Worm (Caenorhabditis elegans): ENCODE measurements around the gene T10D4.6.
"Not testable (repeated sequence)": the region's sequence is repeated elsewhere in the genome, so short reads cannot be mapped to it uniquely, and the experiment has no call there.

The T10D4.6 gene

ce11 chrII:3129007-3129406, 9.9 kb downstream of the T10D4.6 start, which contains the start of gene chil-24 (continued):
- peak; percentile 77 for TF ChIP-seq nhr-85 (tag)
- no peak for TF ChIP-seq unc-30 (tag; optimal IDR thresholded peaks at IDR 0.05)
- TF ChIP-seq grh-1 (GFP tag; IDR thresholded peaks at IDR 0.05): no peak
- peak; percentile 16 for TF ChIP-seq snpc-4 (tag; optimal IDR thresholded peaks at IDR 0.05)
- TF ChIP-seq elt-3 (tag; optimal IDR thresholded peaks at IDR 0.05): no peak
- TF ChIP-seq sox-4 (tag; optimal IDR thresholded peaks at IDR 0.05): no peak
- TF ChIP-seq nhr-19 (GFP tag; conservative IDR thresholded peaks at IDR 0.05): no peak
- TF ChIP-seq pag-3 (tag; optimal IDR thresholded peaks at IDR 0.05; ENCODE audit: borderline replicate concordance, insufficient read depth): no peak
- TF ChIP-seq lin-15B (tag; optimal IDR thresholded peaks at IDR 0.05): no peak
- TF ChIP-seq nhr-20 (tag; optimal IDR thresholded peaks at IDR 0.05): peak; percentile 53
- no peak for TF ChIP-seq isw-1 (GFP tag; IDR thresholded peaks at IDR 0.05)
- TF ChIP-seq lin-39 (tag; optimal IDR thresholded peaks at IDR 0.05): no peak
- TF ChIP-seq mdl-1 (tag; optimal IDR thresholded peaks at IDR 0.05): peak in 1 of 2 experiments; percentile 16
- TF ChIP-seq unc-130 (tag; optimal IDR thresholded peaks at IDR 0.05): no peak
- TF ChIP-seq hlh-17 (GFP tag; optimal IDR thresholded peaks at IDR 0.05; ENCODE audit: borderline replicate concordance): no peak
- TF ChIP-seq aly-2 (tag; optimal IDR thresholded peaks at IDR 0.05): no peak
- no peak for TF ChIP-seq ceh-88 (GFP tag; IDR thresholded peaks at IDR 0.05)
- peak; percentile 13 for TF ChIP-seq F16B12.6 (tag; optimal IDR thresholded peaks at IDR 0.05)

ce11 chrII:3135293-3135692, 16.2 kb downstream of the T10D4.6 start:
- TF ChIP-seq unc-98 (GFP tag; IDR thresholded peaks at IDR 0.05) (no peak), fkh-8 (tag; optimal IDR thresholded peaks at IDR 0.05) (no peak), C16A3.4 (tag; optimal IDR thresholded peaks at IDR 0.05) (no peak), mdl-1 (tag; optimal IDR thresholded peaks at IDR 0.05) (no peak), unc-86 (tag; optimal IDR thresholded peaks at IDR 0.05) (no peak), dpl-1 (GFP tag; optimal IDR thresholded peaks at IDR 0.05) (no peak), irx-1 (tag; optimal IDR thresholded peaks at IDR 0.05) (no peak), nhr-90 (tag; optimal IDR thresholded peaks at IDR 0.05; ENCODE audit: poor library complexity) (no peak), tbx-2 (tag; optimal IDR thresholded peaks at IDR 0.05) (no peak), lin-15B (tag; optimal IDR thresholded peaks at IDR 0.05) (no peak), lin-14 (GFP tag; optimal IDR thresholded peaks at IDR 0.05) (no peak), lir-3 (tag; optimal IDR thresholded peaks at IDR 0.05; ENCODE audit: poor library complexity) (no peak), grh-1 (GFP tag; IDR thresholded peaks at IDR 0.05) (no peak), ces-1 (GFP tag; optimal IDR thresholded peaks at IDR 0.05) (no peak), tlp-1 (tag; optimal IDR thresholded peaks at IDR 0.05) (no peak), efl-3 (GFP tag; optimal IDR thresholded peaks at IDR 0.05) (no peak), nhr-28 (tag; optimal IDR thresholded peaks at IDR 0.05) (no peak), unc-30 (tag; optimal IDR thresholded peaks at IDR 0.05) (no peak)

ce11 chrII:3137804-3138203, 18.7 kb downstream of the T10D4.6 start, which contains the start of gene sri-54:
TSS of gene sri-54 (minus strand) at chrII:3137904.
- TF ChIP-seq unc-30 (tag; optimal IDR thresholded peaks at IDR 0.05): no peak
- TF ChIP-seq pqm-1 (tag; optimal IDR thresholded peaks at IDR 0.05): no peak
- TF ChIP-seq egl-27 (tag; optimal IDR thresholded peaks at IDR 0.05): no peak
- no peak for TF ChIP-seq ztf-11 (tag; optimal IDR thresholded peaks at IDR 0.05)
- no peak for TF ChIP-seq egl-13 (tag; optimal IDR thresholded peaks at IDR 0.05)

- not testable (repeated sequence) for TF ChIP-seq xbp-1, sox-4, nhr-28 (tag; optimal IDR thresholded peaks at IDR 0.05)
These were observed 23.7 kb downstream of the T10D4.6 start, which contains the start of gene sri-42 for ce11 chrII:3142855-3143254. TSS of gene sri-42 (minus strand) at chrII:3142955.
